Worm (Caenorhabditis elegans) whole organism, L3 larva: ENCODE measurements around the gene rab-18.
"Not testable (repeated sequence)": the region's sequence is repeated elsewhere in the genome, so short reads cannot be mapped to it uniquely, and the experiment has no call there.

Source experiments
- ZK546.5 ChIP-seq: sonication (generic microtip); optimal IDR thresholded peaks from 2 replicates; lab custom pipeline; 2017; ENCODE audit warnings: missing biosample characterization, missing genetic modification characterization
- egl-27 ChIP-seq: sonication (generic microtip); optimal IDR thresholded peaks from 4 replicates; lab custom pipeline; 2017; ENCODE audit warnings: missing biosample characterization, missing genetic modification reagents, missing genetic modification characterization
- jun-1 ChIP-seq: fragments of 150-350 bp; optimal IDR thresholded peaks from 2 replicates; lab custom pipeline; 2014; ENCODE audit warnings: missing biosample characterization, missing genetic modification reagents, missing genetic modification characterization

- TF ChIP-seq ZK546.5 (tag; lab: Kevin White, UChicago); jun-1 (tag; lab: Kevin White, UChicago); egl-27: not testable (repeated sequence)
Observed at ce11 chrIII:1056989-1057687, 23.4 kb downstream of the rab-18 start.
